Fruit fly (Drosophila melanogaster) S2 (cell line): ENCODE measurements around the gene CG43090.

Source experiments
- CG8478 ChIP-seq: fragments of >200 bp; optimal IDR thresholded peaks from 2 replicates; lab custom pipeline; 2018
- CTCF ChIP-seq, 2 experiments: fragments of >200 bp; optimal IDR thresholded peaks; 2 replicates each; lab custom pipeline; 2018

Gene CG43090

dm6 chrX:6199791-6200190 is at the start of gene CG43090:
Gene CG43090, minus strand, starts transcription at chrX:6199891.
- TF ChIP-seq CG8478 (lab: Kevin White, UChicago) (no peak), CTCF (optimal IDR thresholded peaks at IDR 0.05; lab: Kevin White, UChicago) (no peak)

- TF ChIP-seq CG8478 (lab: Kevin White, UChicago) (no peak), CTCF (optimal IDR thresholded peaks at IDR 0.05; lab: Kevin White, UChicago) (no peak)
These were observed 37.3 kb upstream of the CG43090 start, which contains the start of gene CG14445 for dm6 chrX:6237015-6237414. Gene CG14445, plus strand, starts transcription at chrX:6237315.

dm6 chrX:6231764-6232163 is 32.1 kb upstream of the CG43090 start:
- TF ChIP-seq CG8478 (lab: Kevin White, UChicago) (no peak), CTCF (optimal IDR thresholded peaks at IDR 0.05; lab: Kevin White, UChicago) (no peak)

- no peak for TF ChIP-seq CTCF (optimal IDR thresholded peaks at IDR 0.05; lab: Kevin White, UChicago)
- TF ChIP-seq CG8478 (lab: Kevin White, UChicago): no peak
These were observed 25.9 kb upstream of the CG43090 start, which contains the start of gene dtn for dm6 chrX:6225472-6226049. Gene dtn, plus strand, starts transcription at chrX:6225647.

dm6 chrX:6224225-6225190 is 24.8 kb upstream of the CG43090 start, which contains the start of gene sqh:
Gene sqh, minus strand, starts transcription at chrX:6225140.
- no peak for TF ChIP-seq CTCF (optimal IDR thresholded peaks at IDR 0.05; lab: Kevin White, UChicago)
- TF ChIP-seq CG8478 (lab: Kevin White, UChicago): no peak

- no peak for TF ChIP-seq CG8478 (lab: Kevin White, UChicago)
- no peak for TF ChIP-seq CTCF (optimal IDR thresholded peaks at IDR 0.05; lab: Kevin White, UChicago)
These were observed 20.2 kb upstream of the CG43090 start, which contains the start of gene Efr for dm6 chrX:6219845-6220345. Gene Efr, plus strand, starts transcription at chrX:6219957.

dm6 chrX:6219227-6219626 is 19.5 kb upstream of the CG43090 start, which contains the start of gene Btnd:
Gene Btnd, minus strand, starts transcription at chrX:6219327.
- TF ChIP-seq CG8478 (lab: Kevin White, UChicago) (no peak), CTCF (optimal IDR thresholded peaks at IDR 0.05; lab: Kevin White, UChicago) (no peak)

- TF ChIP-seq CG8478 (lab: Kevin White, UChicago): no peak
These were observed 17.0 kb upstream of the CG43090 start for dm6 chrX:6216650-6217049.

dm6 chrX:6205099-6205498 is 5.4 kb upstream of the CG43090 start:
- no peak for TF ChIP-seq CG8478 (lab: Kevin White, UChicago)
- no peak for TF ChIP-seq CTCF (optimal IDR thresholded peaks at IDR 0.05; lab: Kevin White, UChicago)

dm6 chrX:6202509-6202979 is 2.9 kb upstream of the CG43090 start, which contains the start of gene vanin-like:
Gene vanin-like, minus strand, starts transcription at chrX:6202559.
- TF ChIP-seq CG8478 (lab: Kevin White, UChicago) (no peak), CTCF (optimal IDR thresholded peaks at IDR 0.05; lab: Kevin White, UChicago) (no peak)

- TF ChIP-seq CTCF (optimal IDR thresholded peaks at IDR 0.05; lab: Kevin White, UChicago) (no peak), CG8478 (lab: Kevin White, UChicago) (no peak)
These were observed 1.8 kb upstream of the CG43090 start for dm6 chrX:6201459-6201858.

dm6 chrX:6198554-6198953 is 1.1 kb downstream of the CG43090 start, which contains the start of gene CG32751:
Gene CG32751, minus strand, starts transcription at chrX:6198654.
- TF ChIP-seq CTCF (optimal IDR thresholded peaks at IDR 0.05; lab: Kevin White, UChicago) (no peak), CG8478 (lab: Kevin White, UChicago) (no peak)

- TF ChIP-seq CG8478 (lab: Kevin White, UChicago): no peak
- no peak for TF ChIP-seq CTCF (optimal IDR thresholded peaks at IDR 0.05; lab: Kevin White, UChicago)
These were observed 3.4 kb downstream of the CG43090 start, which contains the start of gene CG32750 for dm6 chrX:6196339-6196738. Gene CG32750, minus strand, starts transcription at chrX:6196439.

dm6 chrX:6193183-6193810 is 6.4 kb downstream of the CG43090 start:
- TF ChIP-seq CG8478 (lab: Kevin White, UChicago) (no peak), CTCF (optimal IDR thresholded peaks at IDR 0.05; lab: Kevin White, UChicago) (no peak)
